Fruit fly (Drosophila melanogaster) whole organism, embryonic: ENCODE measurements around the gene CG4914.

Experiments used
- CG12155 ChIP-seq: fragments of 200-800 bp; sonication (Bioruptor generic); optimal IDR thresholded peaks from 3 replicates; lab custom pipeline; 2016; ENCODE audit warnings: missing biosample characterization, missing genetic modification characterization
- CG17829 ChIP-seq: fragments of 200-800 bp; optimal IDR thresholded peaks from 2 replicates; lab custom pipeline; 2019; ENCODE audit warnings: missing biosample characterization, mild to moderate bottlenecking, missing genetic modification characterization, moderate library complexity
- CG1792 ChIP-seq: fragments of 200-800 bp; sonication (Bioruptor generic); optimal IDR thresholded peaks from 2 replicates; lab custom pipeline; 2016; ENCODE audit warnings: missing biosample characterization, missing genetic modification characterization
- CG5953 ChIP-seq: fragments of 200-800 bp; sonication (Bioruptor generic); IDR thresholded peaks from 2 replicates; pipeline ENCODE4 v1.3.6; 2022; ENCODE audit warnings: missing biosample characterization, missing genetic modification characterization
- CG6683 ChIP-seq: fragments of 200-800 bp; sonication (Bioruptor generic); optimal IDR thresholded peaks from 2 replicates; lab custom pipeline; 2017; ENCODE audit warnings: missing biosample characterization, mild to moderate bottlenecking, missing genetic modification characterization, missing genetic modification reagents
- Dll ChIP-seq: fragments of 200-800 bp; sonication (Bioruptor generic); IDR thresholded peaks from 4 replicates; pipeline ENCODE4 v1.3.6; 2022; ENCODE audit warnings: missing biosample characterization, missing genetic modification characterization; ENCODE audit not compliant: partially characterized antibody
- NK7.1 ChIP-seq: fragments of 200-800 bp; sonication (Bioruptor generic); optimal IDR thresholded peaks from 3 replicates; lab custom pipeline; 2016; ENCODE audit warnings: missing biosample characterization, missing genetic modification characterization
- abd-A ChIP-seq: fragments of 200-800 bp; sonication (Bioruptor generic); optimal IDR thresholded peaks from 3 replicates; lab custom pipeline; 2019; ENCODE audit warnings: missing biosample characterization, mild to moderate bottlenecking, missing genetic modification characterization, moderate library complexity
- br ChIP-seq: fragments of >200 bp; optimal IDR thresholded peaks from 2 replicates; lab custom pipeline; 2017
- crc ChIP-seq: fragments of 200-800 bp; sonication (Bioruptor generic); optimal IDR thresholded peaks from 2 replicates; lab custom pipeline; 2016; ENCODE audit warnings: missing biosample characterization, missing genetic modification characterization
- dimm ChIP-seq: fragments of 200-800 bp; sonication (Bioruptor generic); IDR thresholded peaks from 2 replicates; pipeline ENCODE4 v1.3.6; 2022; ENCODE audit warnings: missing biosample characterization, missing genetic modification characterization
- ham ChIP-seq: fragments of 200-800 bp; sonication (Bioruptor generic); IDR thresholded peaks from 2 replicates; pipeline ENCODE4 v1.3.6; 2022; ENCODE audit warnings: missing biosample characterization, missing genetic modification characterization
- kah ChIP-seq: fragments of 200-800 bp; sonication (Bioruptor generic); optimal IDR thresholded peaks from 2 replicates; lab custom pipeline; 2018; ENCODE audit warnings: missing biosample characterization, mild to moderate bottlenecking, missing genetic modification characterization
- sim ChIP-seq: fragments of 200-800 bp; sonication (Bioruptor generic); IDR thresholded peaks from 2 replicates; pipeline ENCODE4 v1.3.6; 2022; ENCODE audit warnings: missing biosample characterization, missing genetic modification characterization

dm6 chr3L:14697005-14697404, 19.1 kb upstream of the CG4914 start, which contains the start of gene CG13474:
- TF ChIP-seq ham (no peak), sim (GFP tag; lab: Robert Waterston, UW) (no peak), dimm (GFP tag; lab: Robert Waterston, UW) (no peak), CG6683 (no peak), CG1792 (GFP tag; lab: Kevin White, UChicago) (no peak), abd-A (tag; lab: Kevin White, UChicago) (no peak), NK7.1 (no peak), CG17829 (tag; lab: Kevin White, UChicago) (no peak), kah (no peak), CG5953 (no peak), Dll (GFP tag; lab: Robert Waterston, UW) (no peak), crc (GFP tag; lab: Kevin White, UChicago) (no peak), CG12155 (GFP tag; lab: Kevin White, UChicago) (no peak), br (lab: Kevin White, UChicago) (no peak)
